Worm (Caenorhabditis elegans): Measurements from ENCODE around the gene arp-6.

- no peak for TF ChIP-seq nhr-77 (tag; optimal IDR thresholded peaks at IDR 0.05)
- no peak for TF ChIP-seq elt-3 (tag; optimal IDR thresholded peaks at IDR 0.05)
- no peak for TF ChIP-seq mep-1 (tag; optimal IDR thresholded peaks at IDR 0.05)
- TF ChIP-seq nhr-11 (tag; optimal IDR thresholded peaks at IDR 0.05) = no peak
- TF ChIP-seq nhr-76 (tag; optimal IDR thresholded peaks at IDR 0.05) = no peak
- TF ChIP-seq egl-27 (tag; optimal IDR thresholded peaks at IDR 0.05) = no peak
Observed at ce11 chrII:8051330-8051729, 14.2 kb upstream of the arp-6 start.

Data from whole organism, L1 larva.